Fruit fly (Drosophila melanogaster) whole organism, wandering third instar larva: ENCODE results near the gene CG1138.

Experiments used
- Abd-B ChIP-seq: fragments of >200 bp; optimal IDR thresholded peaks from 2 replicates; lab custom pipeline; 2017; ENCODE audit warnings: missing biosample characterization, missing genetic modification characterization
- CG32264 ChIP-seq: fragments of 200-800 bp; sonication (Bioruptor generic); optimal IDR thresholded peaks from 2 replicates; lab custom pipeline; 2016; ENCODE audit warnings: missing biosample characterization, missing genetic modification characterization
- CG9705 ChIP-seq: fragments of 200-800 bp; sonication (Bioruptor generic); optimal IDR thresholded peaks from 2 replicates; lab custom pipeline; 2018; ENCODE audit warnings: missing biosample characterization, mild to moderate bottlenecking, missing genetic modification characterization
- CrebA ChIP-seq: fragments of 200-800 bp; sonication (Bioruptor generic); optimal IDR thresholded peaks from 2 replicates; lab custom pipeline; 2016; ENCODE audit warnings: missing biosample characterization, mild to moderate bottlenecking, missing genetic modification characterization, borderline replicate concordance
- Dfd ChIP-seq: fragments of >200 bp; optimal IDR thresholded peaks from 2 replicates; lab custom pipeline; 2017; ENCODE audit warnings: missing biosample characterization, missing genetic modification characterization
- Dif ChIP-seq: fragments of 200-275, 200-300 bp; sonication (Bioruptor generic); optimal IDR thresholded peaks from 2 replicates; lab custom pipeline; 2018; ENCODE audit warnings: missing biosample characterization, missing genetic modification characterization; ENCODE audit not compliant: partially characterized antibody
- GATAd ChIP-seq: sonication (Bioruptor generic); optimal IDR thresholded peaks from 2 replicates; lab custom pipeline; 2016; ENCODE audit warnings: missing biosample characterization, missing genetic modification characterization
- HLH106 ChIP-seq: fragments of 200-800 bp; optimal IDR thresholded peaks from 3 replicates; lab custom pipeline; 2019; ENCODE audit warnings: missing biosample characterization, mild to moderate bottlenecking, missing genetic modification characterization, moderate library complexity
- Hnf4 ChIP-seq: fragments of 200-800 bp; sonication (Bioruptor generic); optimal IDR thresholded peaks from 2 replicates; lab custom pipeline; 2016; ENCODE audit warnings: missing biosample characterization, mild to moderate bottlenecking, missing genetic modification characterization
- Jra ChIP-seq: sonication (Bioruptor generic); optimal IDR thresholded peaks from 2 replicates; lab custom pipeline; 2016; ENCODE audit warnings: missing biosample characterization, missing genetic modification characterization
- Mio ChIP-seq: sonication (Bioruptor generic); optimal IDR thresholded peaks from 2 replicates; lab custom pipeline; 2016; ENCODE audit warnings: missing biosample characterization, missing genetic modification characterization
- Myc ChIP-seq: fragments of >200 bp; optimal IDR thresholded peaks from 2 replicates; lab custom pipeline; 2017
- N ChIP-seq: fragments of >200 bp; optimal IDR thresholded peaks from 2 replicates; lab custom pipeline; 2018; ENCODE audit warnings: missing biosample characterization, missing external identifiers, missing genetic modification characterization
- Rel ChIP-seq, 2 experiments: fragments of 200-800 bp; sonication (Bioruptor generic) in 1 of 2; optimal IDR thresholded peaks; 2 replicates in 1 of 2; 3 replicates in 1 of 2; lab custom pipeline; 2016 to 2019; ENCODE audit warnings: mild to moderate bottlenecking in 2 of 2, missing biosample characterization in 2 of 2, missing genetic modification characterization in 2 of 2, moderate library complexity in 1 of 2
- Sp1 ChIP-seq: fragments of 200-800 bp; sonication (Bioruptor generic); optimal IDR thresholded peaks from 3 replicates; lab custom pipeline; 2019; ENCODE audit warnings: missing biosample characterization, mild to moderate bottlenecking, missing genetic modification characterization, moderate library complexity
- Vsx2 ChIP-seq: fragments of 200-300, 225-300 bp; sonication (Bioruptor generic); optimal IDR thresholded peaks from 2 replicates; lab custom pipeline; 2018; ENCODE audit warnings: missing biosample characterization, missing genetic modification characterization; ENCODE audit not compliant: partially characterized antibody
- brk ChIP-seq: fragments of 200-800 bp; sonication (Bioruptor generic); optimal IDR thresholded peaks from 2 replicates; lab custom pipeline; 2016; ENCODE audit warnings: missing biosample characterization, mild to moderate bottlenecking, missing genetic modification characterization
- dl ChIP-seq, 2 experiments: fragments of 175-275, 200-275 bp in 1 of 2; fragments of 200-275 bp in 1 of 2; sonication (Bioruptor generic); optimal IDR thresholded peaks; lab custom pipeline; 2018; ENCODE audit warnings: mild to moderate bottlenecking in 2 of 2, missing biosample characterization in 2 of 2, missing genetic modification characterization in 2 of 2, moderate library complexity in 2 of 2; ENCODE audit not compliant: partially characterized antibody in 2 of 2, insufficient read depth in 1 of 2
- dmrt93B ChIP-seq: fragments of 200-800 bp; sonication (Bioruptor generic); optimal IDR thresholded peaks from 2 replicates; lab custom pipeline; 2018; ENCODE audit warnings: missing biosample characterization, mild to moderate bottlenecking, missing genetic modification characterization
- dsf ChIP-seq: sonication (Bioruptor generic); optimal IDR thresholded peaks from 2 replicates; lab custom pipeline; 2016; ENCODE audit warnings: missing biosample characterization, missing genetic modification characterization, borderline replicate concordance
- ey ChIP-seq: fragments of 200-800 bp; sonication (Bioruptor generic); optimal IDR thresholded peaks from 2 replicates; lab custom pipeline; 2016; ENCODE audit warnings: missing biosample characterization, missing genetic modification characterization
- foxo ChIP-seq, 2 experiments: fragments of 200-800 bp; sonication (Bioruptor generic); optimal IDR thresholded peaks; 2 replicates in 1 of 2; 3 replicates in 1 of 2; lab custom pipeline; 2016 to 2017; ENCODE audit warnings: missing biosample characterization in 2 of 2, missing genetic modification characterization in 2 of 2
- fru ChIP-seq: fragments of 200-800 bp; sonication (Bioruptor generic); optimal IDR thresholded peaks from 3 replicates; lab custom pipeline; 2016; ENCODE audit warnings: missing biosample characterization, mild to moderate bottlenecking, missing genetic modification characterization
- jim ChIP-seq: fragments of 175-275, 200-325 bp; sonication (Bioruptor generic); optimal IDR thresholded peaks from 2 replicates; lab custom pipeline; 2016; ENCODE audit warnings: missing biosample characterization, mild to moderate bottlenecking, missing genetic modification characterization
- lola ChIP-seq: fragments of >200 bp; optimal IDR thresholded peaks from 2 replicates; lab custom pipeline; 2017; ENCODE audit warnings: missing biosample characterization, missing genetic modification characterization
- pan ChIP-seq: fragments of >200 bp; optimal IDR thresholded peaks from 2 replicates; lab custom pipeline; 2017
- psq ChIP-seq: fragments of 200-800 bp; sonication (Bioruptor generic); optimal IDR thresholded peaks from 3 replicates; lab custom pipeline; 2017; ENCODE audit warnings: missing biosample characterization, mild to moderate bottlenecking, missing genetic modification characterization, moderate library complexity
- rgr ChIP-seq: fragments of 200-800 bp; sonication (Bioruptor generic); optimal IDR thresholded peaks from 3 replicates; lab custom pipeline; 2016; ENCODE audit warnings: missing biosample characterization, mild to moderate bottlenecking, missing genetic modification characterization
- sv ChIP-seq: fragments of 200-800 bp; sonication (Bioruptor generic); optimal IDR thresholded peaks from 3 replicates; lab custom pipeline; 2016; ENCODE audit warnings: missing biosample characterization, missing genetic modification characterization
- tai ChIP-seq: sonication (Bioruptor generic); optimal IDR thresholded peaks from 2 replicates; lab custom pipeline; 2016; ENCODE audit warnings: missing biosample characterization, missing genetic modification characterization
- usp ChIP-seq: fragments of >200 bp; optimal IDR thresholded peaks from 2 replicates; lab custom pipeline; 2017; ENCODE audit warnings: missing biosample characterization, missing genetic modification characterization
- woc ChIP-seq: sonication (Bioruptor generic); optimal IDR thresholded peaks from 2 replicates; lab custom pipeline; 2016; ENCODE audit warnings: missing biosample characterization, mild to moderate bottlenecking, missing genetic modification characterization

Gene CG1138

DNA sequence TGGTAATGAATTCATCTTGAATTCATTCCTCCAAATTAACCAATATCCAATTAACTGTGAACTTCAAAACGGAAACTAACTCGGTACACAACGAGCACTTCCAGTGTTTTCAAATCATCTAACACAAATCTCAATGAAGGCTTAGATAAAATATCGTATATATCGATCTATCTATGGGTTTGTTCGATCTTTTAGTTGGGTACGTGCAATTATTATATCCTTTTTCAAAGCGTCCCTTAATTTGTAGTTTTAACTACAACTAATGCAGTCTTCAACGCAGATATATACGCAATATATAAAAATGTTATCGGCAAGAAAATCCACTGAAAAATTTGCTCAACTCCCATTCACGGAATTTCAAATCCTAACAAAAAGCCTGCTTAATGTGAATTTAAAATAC lies at the start of gene CG1138:
CG1138 (minus strand) TSS at position 101 of the 400 bp plus-strand sequence.
- no peak for TF ChIP-seq Hnf4
- TF ChIP-seq psq (GFP tag; lab: Kevin White, UChicago) = no peak
- TF ChIP-seq dsf (GFP tag; lab: Kevin White, UChicago) = no peak
- no peak for TF ChIP-seq lola (GFP tag; lab: Kevin White, UChicago)
- no peak for TF ChIP-seq dmrt93B (GFP tag; lab: Kevin White, UChicago)
- TF ChIP-seq CG9705 = no peak
- TF ChIP-seq Dif = no peak
- no peak for TF ChIP-seq Abd-B (GFP tag; lab: Kevin White, UChicago)
- TF ChIP-seq woc (GFP tag; lab: Kevin White, UChicago) = no peak
- TF ChIP-seq usp (GFP tag; lab: Kevin White, UChicago) = no peak
- no peak for TF ChIP-seq N (GFP tag; lab: Kevin White, UChicago)
- no peak for TF ChIP-seq rgr (GFP tag; lab: Kevin White, UChicago)
- no peak for TF ChIP-seq Rel (GFP tag; optimal IDR thresholded peaks at IDR 0.05; lab: Kevin White, UChicago)
- no peak for TF ChIP-seq Rel (tag; optimal IDR thresholded peaks at IDR 0.05; lab: Kevin White, UChicago)
- no peak for TF ChIP-seq CrebA (GFP tag; lab: Kevin White, UChicago)
- TF ChIP-seq pan (lab: Kevin White, UChicago) = no peak

DNA sequence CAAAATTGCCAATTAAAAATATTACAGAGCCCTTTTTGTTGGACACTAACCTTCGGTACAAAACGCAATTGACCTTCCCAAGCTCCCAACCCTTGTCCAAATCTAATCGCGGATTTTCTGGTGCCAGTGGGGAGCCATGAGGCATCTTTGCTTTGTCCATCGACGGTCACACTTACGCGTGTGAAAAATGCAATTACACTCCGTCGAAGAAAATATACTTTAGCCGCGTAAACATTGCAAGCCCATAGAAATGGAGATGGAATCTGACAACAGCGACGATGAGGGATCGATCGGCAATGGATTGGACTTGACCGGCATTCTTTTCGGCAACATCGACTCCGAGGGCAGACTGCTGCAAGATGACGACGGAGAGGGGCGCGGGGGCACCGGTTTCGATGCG lies 48.9 kb upstream of the CG1138 start, which contains the start of gene Taf1:
Taf1 (plus strand) TSS at position 150 of the 400 bp plus-strand sequence.
- TF ChIP-seq lola (GFP tag; lab: Kevin White, UChicago) = no peak
- peak; percentile 65 for TF ChIP-seq Myc (lab: Kevin White, UChicago)
- TF ChIP-seq N (GFP tag; lab: Kevin White, UChicago) = no peak
- no peak for TF ChIP-seq Abd-B (GFP tag; lab: Kevin White, UChicago)
- no peak for TF ChIP-seq Hnf4
- TF ChIP-seq Jra (GFP tag; lab: Kevin White, UChicago) = no peak
- no peak for TF ChIP-seq dmrt93B (GFP tag; lab: Kevin White, UChicago)
- TF ChIP-seq woc (GFP tag; lab: Kevin White, UChicago) = no peak
- TF ChIP-seq fru (GFP tag; lab: Kevin White, UChicago) = no peak
- TF ChIP-seq, all 38 proteins: peak for 1

DNA sequence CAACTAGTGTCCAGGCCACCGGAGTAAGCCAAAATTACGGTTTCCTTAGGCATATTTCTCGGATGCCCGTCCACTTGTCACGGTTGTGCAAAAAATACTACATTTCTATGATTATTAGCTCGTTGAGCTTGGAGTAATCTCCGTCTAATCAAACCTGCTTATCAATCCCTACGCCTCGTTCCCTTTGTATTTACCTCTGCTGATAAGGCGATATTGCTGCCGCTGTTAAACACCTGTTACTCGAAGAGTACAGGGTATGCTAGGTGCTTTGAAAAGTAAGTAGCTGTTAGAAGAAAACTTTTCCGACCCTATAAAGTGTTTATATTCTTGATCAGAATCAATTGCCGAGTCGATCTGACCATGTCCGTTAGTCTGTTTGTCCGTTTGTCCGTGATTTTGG lies 46.5 kb upstream of the CG1138 start, which contains the start of gene Ass:
Ass (minus strand) TSS at position 101 of the 400 bp plus-strand sequence.
- TF ChIP-seq CrebA (GFP tag; lab: Kevin White, UChicago) = no peak
- no peak for TF ChIP-seq HLH106 (tag; lab: Kevin White, UChicago)
- TF ChIP-seq Sp1 (GFP tag; lab: Kevin White, UChicago) = no peak
- no peak for TF ChIP-seq rgr (GFP tag; lab: Kevin White, UChicago)
- TF ChIP-seq Abd-B (GFP tag; lab: Kevin White, UChicago) = no peak
- TF ChIP-seq Myc (lab: Kevin White, UChicago) = no peak
- no peak for TF ChIP-seq sv (GFP tag; lab: Kevin White, UChicago)
- no peak for TF ChIP-seq dsf (GFP tag; lab: Kevin White, UChicago)
- TF ChIP-seq dl (GFP tag; optimal IDR thresholded peaks at IDR 0.05; lab: Kevin White, UChicago; ENCODE audit: insufficient read depth in 1 of 2, partially characterized antibody in 2 of 2) = no peak
- TF ChIP-seq Mio (GFP tag; lab: Kevin White, UChicago) = no peak
- no peak for TF ChIP-seq CG32264 (GFP tag; lab: Kevin White, UChicago)
- TF ChIP-seq jim (GFP tag; lab: Kevin White, UChicago) = no peak
- TF ChIP-seq psq (GFP tag; lab: Kevin White, UChicago) = no peak
- TF ChIP-seq foxo (GFP tag; optimal IDR thresholded peaks at IDR 0.05; lab: Kevin White, UChicago) = no peak
- TF ChIP-seq Dfd (GFP tag; lab: Kevin White, UChicago) = no peak

dm6 chr3R:6640932-6641331 lies 43.1 kb upstream of the CG1138 start, which contains the start of gene CG31286:
CG31286 (plus strand) TSS chr3R:6641232.
- TF ChIP-seq tai (no peak), jim (GFP tag; lab: Kevin White, UChicago) (no peak), Jra (GFP tag; lab: Kevin White, UChicago) (no peak), rgr (GFP tag; lab: Kevin White, UChicago) (no peak), Vsx2 (GFP tag; lab: Kevin White, UChicago) (no peak), ey (GFP tag; lab: Kevin White, UChicago) (no peak), brk (GFP tag; lab: Kevin White, UChicago) (no peak), Dif (no peak), GATAd (GFP tag; lab: Kevin White, UChicago) (no peak), dl (GFP tag; optimal IDR thresholded peaks at IDR 0.05; lab: Kevin White, UChicago; ENCODE audit: insufficient read depth in 1 of 2, partially characterized antibody in 2 of 2) (no peak)
